Fruit fly (Drosophila melanogaster): ENCODE results near the gene Orct2.

Gene Orct2

DNA sequence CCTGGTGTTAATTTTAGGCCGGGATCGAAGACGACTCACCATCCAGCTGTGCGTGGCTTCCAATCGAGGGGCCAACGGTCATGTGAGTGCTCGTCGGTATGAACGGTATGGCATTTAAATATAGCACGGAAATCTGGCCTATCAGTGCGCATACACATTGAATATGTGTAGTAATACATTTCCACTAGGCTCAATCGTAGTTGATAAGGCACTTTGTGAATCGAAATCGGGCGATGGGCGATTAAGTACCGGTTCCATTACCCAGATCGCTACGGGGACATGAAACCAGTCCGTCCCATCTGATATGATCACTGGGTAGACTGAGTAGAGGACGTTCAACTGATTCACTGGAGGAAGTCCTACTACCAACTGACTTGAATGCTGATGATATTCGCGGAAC, 12.6 kb downstream of the Orct2 start:
- TF ChIP-seq Dll (optimal IDR thresholded peaks at IDR 0.05) (no peak), usp (GFP tag; optimal IDR thresholded peaks at IDR 0.05) (no peak), psq (optimal IDR thresholded peaks at IDR 0.05) (no peak), CG8478 (optimal IDR thresholded peaks at IDR 0.05) (no peak), pan (optimal IDR thresholded peaks at IDR 0.05) (no peak), EcR (GFP tag; optimal IDR thresholded peaks at IDR 0.05) (no peak)

DNA sequence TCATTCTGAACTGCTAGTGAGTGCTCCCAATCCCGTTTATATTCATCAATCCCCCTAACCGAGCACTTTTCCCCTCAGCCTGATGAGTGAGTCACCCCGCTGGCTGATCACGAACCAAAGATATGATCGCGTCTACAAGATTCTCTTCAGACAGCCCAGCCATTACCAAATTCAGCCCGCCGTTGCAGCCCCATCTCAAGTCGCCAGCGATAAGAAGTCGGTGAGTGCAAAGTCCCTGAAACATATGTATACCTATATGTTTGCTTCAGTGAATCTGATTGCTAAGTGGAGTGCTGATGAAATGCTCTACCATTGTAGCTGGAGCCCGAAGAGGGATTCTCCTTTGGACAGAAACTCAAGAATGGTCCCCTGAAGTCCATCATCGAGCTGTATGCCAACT, 14.3 kb downstream of the Orct2 start:
- TF ChIP-seq Dll (optimal IDR thresholded peaks at IDR 0.05) (no peak), pan (optimal IDR thresholded peaks at IDR 0.05) (no peak), usp (GFP tag; optimal IDR thresholded peaks at IDR 0.05) (no peak), EcR (GFP tag; optimal IDR thresholded peaks at IDR 0.05) (no peak), psq (optimal IDR thresholded peaks at IDR 0.05) (no peak), CG8478 (optimal IDR thresholded peaks at IDR 0.05) (no peak)

- TF ChIP-seq CG8478 (optimal IDR thresholded peaks at IDR 0.05) (no peak), EcR (GFP tag; optimal IDR thresholded peaks at IDR 0.05) (no peak), usp (GFP tag; optimal IDR thresholded peaks at IDR 0.05) (no peak), psq (optimal IDR thresholded peaks at IDR 0.05) (no peak), pan (optimal IDR thresholded peaks at IDR 0.05) (no peak), Dll (optimal IDR thresholded peaks at IDR 0.05) (no peak)
Measured at dm6 chr3R:24289768-24290349, 17.0 kb downstream of the Orct2 start, which contains the start of the genes CG34290 and Uck. Gene CG34290 (minus strand): TSS chr3R:24289818. Gene Uck (plus strand): TSS chr3R:24290172.

DNA sequence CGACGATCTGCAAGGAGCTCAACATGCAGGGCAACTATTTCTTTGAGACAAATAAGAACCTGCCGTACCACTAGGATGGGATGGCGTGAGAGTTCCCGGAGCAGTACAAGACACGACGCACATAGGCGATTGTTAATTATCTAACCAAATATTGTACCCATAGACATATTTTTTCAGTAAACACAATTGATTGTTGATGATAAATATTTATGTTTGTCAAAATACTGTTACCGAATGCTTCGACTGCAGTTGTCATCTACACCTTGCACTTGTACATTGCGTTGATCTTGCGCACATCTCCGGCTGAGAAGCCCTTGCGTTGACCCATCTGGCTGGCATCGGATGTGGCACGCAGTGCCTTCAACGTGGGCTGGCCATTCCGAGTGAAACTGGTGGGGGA, 20.3 kb downstream of the Orct2 start:
- TF ChIP-seq psq (optimal IDR thresholded peaks at IDR 0.05) (no peak), CG8478 (optimal IDR thresholded peaks at IDR 0.05) (no peak), pan (optimal IDR thresholded peaks at IDR 0.05) (no peak), Dll (optimal IDR thresholded peaks at IDR 0.05) (no peak), usp (GFP tag; optimal IDR thresholded peaks at IDR 0.05) (no peak), EcR (GFP tag; optimal IDR thresholded peaks at IDR 0.05) (no peak)

dm6 chr3R:24294299-24294698, 21.5 kb downstream of the Orct2 start, which contains the start of gene CG5715:
Gene CG5715 (minus strand): TSS chr3R:24294399.
- TF ChIP-seq CG8478 (optimal IDR thresholded peaks at IDR 0.05) (no peak), Dll (optimal IDR thresholded peaks at IDR 0.05) (no peak), usp (GFP tag; optimal IDR thresholded peaks at IDR 0.05) (no peak), pan (optimal IDR thresholded peaks at IDR 0.05) (no peak), psq (optimal IDR thresholded peaks at IDR 0.05) (no peak), EcR (GFP tag; optimal IDR thresholded peaks at IDR 0.05) (no peak)

- no peak for TF ChIP-seq pan (optimal IDR thresholded peaks at IDR 0.05)
- no peak for TF ChIP-seq Dll (optimal IDR thresholded peaks at IDR 0.05)
- no peak for TF ChIP-seq psq (optimal IDR thresholded peaks at IDR 0.05)
- no peak for TF ChIP-seq usp (GFP tag; optimal IDR thresholded peaks at IDR 0.05)
- no peak for TF ChIP-seq CG8478 (optimal IDR thresholded peaks at IDR 0.05)
- no peak for TF ChIP-seq EcR (GFP tag; optimal IDR thresholded peaks at IDR 0.05)
Measured at dm6 chr3R:24294784-24295555, 22.1 kb downstream of the Orct2 start, which contains the start of gene crb. Gene crb (plus strand): TSS chr3R:24295078.

DNA sequence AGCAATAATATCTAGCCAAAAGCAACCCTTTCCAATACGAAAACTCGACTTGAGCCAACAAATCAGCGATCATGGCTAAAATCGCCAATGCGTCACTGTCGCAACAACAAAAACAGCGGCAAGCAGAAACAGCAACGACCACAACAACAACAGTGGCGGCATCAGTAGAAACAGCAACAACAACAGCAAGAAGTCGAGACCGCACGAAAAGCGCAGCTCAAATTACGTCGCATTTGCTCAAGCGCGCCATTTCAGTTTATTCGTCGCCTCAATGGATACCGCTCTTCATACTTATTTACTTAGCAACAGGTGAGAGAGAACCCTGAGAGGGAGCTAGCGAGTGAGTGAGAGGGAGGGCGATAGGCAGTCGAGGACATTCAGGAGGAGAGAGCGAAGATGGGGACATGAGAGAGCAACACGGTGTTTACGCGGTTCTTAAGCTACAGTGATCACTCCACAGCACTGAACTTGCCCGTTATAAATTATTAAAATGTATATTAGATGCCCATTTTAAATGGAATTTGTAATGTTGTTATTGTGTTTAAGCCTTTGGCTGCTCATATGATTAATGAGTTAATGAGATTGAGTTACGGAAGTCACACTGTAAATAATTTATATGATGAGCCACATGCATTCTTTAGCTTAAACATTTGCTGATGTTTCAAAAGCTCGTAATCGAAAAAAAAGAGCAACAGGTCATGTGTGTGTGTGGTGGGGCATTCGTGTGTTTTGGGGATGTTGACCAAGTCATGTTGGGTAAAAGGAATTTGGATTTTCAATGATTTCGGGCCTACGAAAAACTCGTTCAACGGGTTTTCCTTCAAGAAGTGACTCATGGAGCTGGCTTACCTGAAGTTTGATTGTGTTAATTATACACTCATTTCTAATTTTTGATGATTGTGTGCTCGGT, 23.0 kb downstream of the Orct2 start:
- TF ChIP-seq usp (GFP tag; optimal IDR thresholded peaks at IDR 0.05) (no peak), Dll (optimal IDR thresholded peaks at IDR 0.05) (no peak), psq (optimal IDR thresholded peaks at IDR 0.05) (no peak), pan (optimal IDR thresholded peaks at IDR 0.05) (no peak), CG8478 (optimal IDR thresholded peaks at IDR 0.05) (no peak), EcR (GFP tag; optimal IDR thresholded peaks at IDR 0.05) (no peak)

DNA sequence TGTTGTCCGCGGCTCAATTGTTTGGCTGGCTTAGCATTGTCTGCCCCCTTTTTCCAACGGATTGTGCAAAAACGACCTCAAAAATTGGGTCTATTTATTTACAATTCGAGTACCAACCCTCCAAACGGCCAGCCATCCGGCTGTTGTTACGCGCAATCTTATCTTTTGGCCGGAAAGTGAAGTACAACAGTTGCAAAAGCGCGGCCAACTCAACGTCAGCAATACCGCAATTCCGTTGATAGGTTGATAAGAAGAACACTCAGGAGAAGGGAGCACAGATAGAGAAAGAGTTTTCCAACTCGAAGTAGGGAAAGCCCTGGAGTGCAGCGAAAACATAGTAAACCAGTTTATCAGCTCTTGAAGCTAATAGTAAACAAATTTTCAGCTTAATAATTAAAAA, 24.1 kb downstream of the Orct2 start:
- TF ChIP-seq CG8478 (optimal IDR thresholded peaks at IDR 0.05) (no peak), psq (optimal IDR thresholded peaks at IDR 0.05) (no peak), pan (optimal IDR thresholded peaks at IDR 0.05) (no peak), usp (GFP tag; optimal IDR thresholded peaks at IDR 0.05) (no peak), Dll (optimal IDR thresholded peaks at IDR 0.05) (no peak), EcR (GFP tag; optimal IDR thresholded peaks at IDR 0.05) (no peak)

dm6 chr3R:24297444-24298146, 24.8 kb downstream of the Orct2 start:
- no peak for TF ChIP-seq usp (GFP tag; optimal IDR thresholded peaks at IDR 0.05)
- TF ChIP-seq EcR (GFP tag; optimal IDR thresholded peaks at IDR 0.05) = no peak
- TF ChIP-seq pan (optimal IDR thresholded peaks at IDR 0.05) = no peak
- TF ChIP-seq Dll (optimal IDR thresholded peaks at IDR 0.05) = no peak
- no peak for TF ChIP-seq psq (optimal IDR thresholded peaks at IDR 0.05)
- no peak for TF ChIP-seq CG8478 (optimal IDR thresholded peaks at IDR 0.05)

- TF ChIP-seq psq (optimal IDR thresholded peaks at IDR 0.05) = no peak
- TF ChIP-seq pan (optimal IDR thresholded peaks at IDR 0.05) = no peak
- TF ChIP-seq EcR (GFP tag; optimal IDR thresholded peaks at IDR 0.05) = no peak
- no peak for TF ChIP-seq usp (GFP tag; optimal IDR thresholded peaks at IDR 0.05)
- no peak for TF ChIP-seq Dll (optimal IDR thresholded peaks at IDR 0.05)
- TF ChIP-seq CG8478 (optimal IDR thresholded peaks at IDR 0.05) = no peak
Measured at dm6 chr3R:24298534-24298936, 25.7 kb downstream of the Orct2 start.

- no peak for TF ChIP-seq psq (optimal IDR thresholded peaks at IDR 0.05)
- no peak for TF ChIP-seq pan (optimal IDR thresholded peaks at IDR 0.05)
- TF ChIP-seq EcR (GFP tag; optimal IDR thresholded peaks at IDR 0.05) = no peak
- TF ChIP-seq CG8478 (optimal IDR thresholded peaks at IDR 0.05) = no peak
- no peak for TF ChIP-seq usp (GFP tag; optimal IDR thresholded peaks at IDR 0.05)
- TF ChIP-seq Dll (optimal IDR thresholded peaks at IDR 0.05) = no peak
Measured at dm6 chr3R:24299148-24299547, 26.3 kb downstream of the Orct2 start.
